Fruit fly (Drosophila melanogaster): Measurements from ENCODE around the gene Tmem43.

- TF ChIP-seq Myc (optimal IDR thresholded peaks at IDR 0.05) (no peak), Sin3A (optimal IDR thresholded peaks at IDR 0.05) (no peak), h (optimal IDR thresholded peaks at IDR 0.05) (no peak), insv (optimal IDR thresholded peaks at IDR 0.05) (no peak), psq (optimal IDR thresholded peaks at IDR 0.05) (no peak)
These were observed 44.6 kb downstream of the Tmem43 start for dm6 chr3L:7870388-7870740.
